Fruit fly (Drosophila melanogaster): ENCODE measurements around the gene CG3437.

CG3437 gene

dm6 chr3L:9446731-9447238 lies 10.7 kb downstream of the CG3437 start, which contains the start of gene CG3529 (continued):
- TF ChIP-seq CG2202 (tag; optimal IDR thresholded peaks at IDR 0.05): peak; percentile 16
- no peak for TF ChIP-seq Abd-B (GFP tag; optimal IDR thresholded peaks at IDR 0.05)
- TF ChIP-seq dimm (GFP tag; IDR thresholded peaks at IDR 0.05): no peak
- TF ChIP-seq CG42726 (GFP tag; IDR thresholded peaks at IDR 0.05; ENCODE audit: partially characterized antibody): no peak
- no peak for TF ChIP-seq CG12942 (GFP tag; optimal IDR thresholded peaks at IDR 0.05)
- TF ChIP-seq disco-r (GFP tag; optimal IDR thresholded peaks at IDR 0.05): peak; percentile 39
- TF ChIP-seq Meics (GFP tag; optimal IDR thresholded peaks at IDR 0.05): peak; percentile 59
- TF ChIP-seq chm (GFP tag; IDR thresholded peaks at IDR 0.05): peak; percentile 50; the same call in 1 of the 2 replicates
- no peak; the same call in 1 of the 2 replicates for TF ChIP-seq amos (GFP tag; IDR thresholded peaks at IDR 0.05; ENCODE audit: partially characterized antibody)
- no peak for TF ChIP-seq CG14667 (GFP tag; IDR thresholded peaks at IDR 0.05)
- TF ChIP-seq CG3847 (GFP tag; IDR thresholded peaks at IDR 0.05): peak; percentile 48; the same call in 1 of the 2 replicates
- TF ChIP-seq Dref (GFP tag; IDR thresholded peaks at IDR 0.05): no peak
- no peak for TF ChIP-seq Aef1 (GFP tag; IDR thresholded peaks at IDR 0.05)
- 0 out of 2 replicates have a peak, but pooled peaks have one; percentile 37 for TF ChIP-seq CG32772 (GFP tag; IDR thresholded peaks at IDR 0.05)
- TF ChIP-seq B-H2 (GFP tag; optimal IDR thresholded peaks at IDR 0.05): peak; percentile 64
- no peak for TF ChIP-seq Deaf1 (tag; optimal IDR thresholded peaks at IDR 0.05)
- TF ChIP-seq CG2678 (tag; optimal IDR thresholded peaks at IDR 0.05): peak; percentile 23
- peak; percentile 28 for TF ChIP-seq CG6765 (GFP tag; optimal IDR thresholded peaks at IDR 0.05)
- TF ChIP-seq CG3995 (GFP tag; optimal IDR thresholded peaks at IDR 0.05): peak; percentile 59
- TF ChIP-seq pan (optimal IDR thresholded peaks at IDR 0.05): no peak
- TF ChIP-seq pan (GFP tag; optimal IDR thresholded peaks at IDR 0.05 in 1 of 2, IDR thresholded peaks at IDR 0.05 in 1 of 2): no peak
- peak; percentile 49 for TF ChIP-seq CoRest (tag; optimal IDR thresholded peaks at IDR 0.05)
- peak; percentile 34 for TF ChIP-seq sug (tag; optimal IDR thresholded peaks at IDR 0.05)
- TF ChIP-seq lab (GFP tag; optimal IDR thresholded peaks at IDR 0.05): peak; percentile 23
- TF ChIP-seq Xrp1 (GFP tag; IDR thresholded peaks at IDR 0.05): no peak
- TF ChIP-seq Poxn (GFP tag; IDR thresholded peaks at IDR 0.05): no peak
- no peak for TF ChIP-seq CG2129 (GFP tag; IDR thresholded peaks at IDR 0.05; ENCODE audit: partially characterized antibody)
- no peak for TF ChIP-seq ind (GFP tag; optimal IDR thresholded peaks at IDR 0.05)
- peak; percentile 66 for TF ChIP-seq YL-1 (GFP tag; optimal IDR thresholded peaks at IDR 0.05)
- TF ChIP-seq CrebB (tag; optimal IDR thresholded peaks at IDR 0.05): peak; percentile 3
- no peak for TF ChIP-seq CG3163 (GFP tag; optimal IDR thresholded peaks at IDR 0.05)
- no peak for TF ChIP-seq cg (GFP tag; optimal IDR thresholded peaks at IDR 0.05)
- peak; percentile 21 for TF ChIP-seq lilli (GFP tag; optimal IDR thresholded peaks at IDR 0.05)
- peak in 1 of 2 experiments; percentile 71 for TF ChIP-seq Eip74EF (GFP tag; optimal IDR thresholded peaks at IDR 0.05)
- no peak for TF ChIP-seq Oaz (GFP tag; IDR thresholded peaks at IDR 0.05)
- peak; percentile 13 for TF ChIP-seq CG8290 (GFP tag; optimal IDR thresholded peaks at IDR 0.05)
- peak; percentile 39 to 42 for TF ChIP-seq CG8290 (tag; optimal IDR thresholded peaks at IDR 0.05)
- TF ChIP-seq luna (GFP tag; optimal IDR thresholded peaks at IDR 0.05): no peak
- no peak for TF ChIP-seq CG14014 (GFP tag; IDR thresholded peaks at IDR 0.05)
- TF ChIP-seq CG12219 (GFP tag; optimal IDR thresholded peaks at IDR 0.05): peak; percentile 4
- no peak for TF ChIP-seq Dfd (GFP tag; optimal IDR thresholded peaks at IDR 0.05)
- peak; percentile 49 for TF ChIP-seq CG17385 (GFP tag; optimal IDR thresholded peaks at IDR 0.05)
- TF ChIP-seq kah (GFP tag; optimal IDR thresholded peaks at IDR 0.05): peak; percentile 44
- peak; percentile 8 for TF ChIP-seq Xbp1 (GFP tag; optimal IDR thresholded peaks at IDR 0.05)
- TF ChIP-seq odd (GFP tag; optimal IDR thresholded peaks at IDR 0.05): peak; percentile 18
- no peak for TF ChIP-seq tap (tag; optimal IDR thresholded peaks at IDR 0.05)
- TF ChIP-seq CkIIα-i1 (GFP tag; IDR thresholded peaks at IDR 0.05): no peak
- no peak for TF ChIP-seq HLH4C (GFP tag; IDR thresholded peaks at IDR 0.05; ENCODE audit: partially characterized antibody)
- no peak for TF ChIP-seq CG1832 (GFP tag; optimal IDR thresholded peaks at IDR 0.05)
- TF ChIP-seq CG4282 (GFP tag; optimal IDR thresholded peaks at IDR 0.05): no peak
- no peak for TF ChIP-seq E2f1 (GFP tag; IDR thresholded peaks at IDR 0.05)
